Fruit fly (Drosophila melanogaster) whole organism, pupa: Measurements from ENCODE around the gene CG46466.

Experiments
- CG12605 ChIP-seq: fragments of 200-800 bp; sonication (Bioruptor generic); IDR thresholded peaks from 2 replicates; pipeline ENCODE4 v1.3.6; 2022; ENCODE audit warnings: missing biosample characterization, missing genetic modification characterization
- CG14655 ChIP-seq: fragments of 200-800 bp; sonication (Bioruptor generic); optimal IDR thresholded peaks from 3 replicates; lab custom pipeline; 2017; ENCODE audit warnings: mild to moderate bottlenecking, missing biosample characterization, missing genetic modification reagents, missing genetic modification characterization
- CG17806 ChIP-seq: fragments of 200-800 bp; sonication (Bioruptor generic); optimal IDR thresholded peaks from 2 replicates; lab custom pipeline; 2018; ENCODE audit warnings: missing biosample characterization, mild to moderate bottlenecking, missing genetic modification characterization, moderate library complexity
- CG8159 ChIP-seq: fragments of 200-800 bp; sonication (Bioruptor generic); optimal IDR thresholded peaks from 3 replicates; lab custom pipeline; 2018; ENCODE audit warnings: missing biosample characterization, mild to moderate bottlenecking, missing genetic modification characterization, moderate library complexity
- CG9948 ChIP-seq: fragments of 200-800 bp; sonication (Bioruptor generic); optimal IDR thresholded peaks from 2 replicates; lab custom pipeline; 2018; ENCODE audit warnings: missing biosample characterization, mild to moderate bottlenecking, missing genetic modification characterization, moderate library complexity
- Ets98B ChIP-seq: fragments of 200-800 bp; sonication (Bioruptor generic); IDR thresholded peaks from 2 replicates; pipeline ENCODE4 v1.3.6; 2022; ENCODE audit warnings: missing biosample characterization, missing genetic modification characterization
- Pif1B ChIP-seq: fragments of 200-800 bp; sonication (Bioruptor generic); optimal IDR thresholded peaks from 3 replicates; lab custom pipeline; 2016; ENCODE audit warnings: missing biosample characterization, missing genetic modification characterization

- TF ChIP-seq CG17806 = no peak
- TF ChIP-seq CG8159 (tag; lab: Kevin White, UChicago) = no peak
- TF ChIP-seq Pif1B (GFP tag; lab: Kevin White, UChicago) = no peak
- no peak for TF ChIP-seq Ets98B (GFP tag; lab: Robert Waterston, UW)
- no peak for TF ChIP-seq CG9948 (tag; lab: Kevin White, UChicago)
- TF ChIP-seq CG12605 (GFP tag; lab: Robert Waterston, UW) = no peak
- TF ChIP-seq CG14655 (GFP tag; lab: Kevin White, UChicago) = no peak
Measured at dm6 chr4:659058-659588, 3.8 kb downstream of the CG46466 start.
